Fruit fly (Drosophila melanogaster) whole organism, embryonic: Measurements from ENCODE around the gene CG12728.
A peak's percentile ranks its signal among the peaks of the same experiment; 100 is the strongest.

ENCODE experiments used
- Ada2b ChIP-seq: fragments of 200-800 bp; sonication (Bioruptor generic); IDR thresholded peaks from 2 replicates; pipeline ENCODE4 v1.3.6; 2022; ENCODE audit warnings: missing biosample characterization, missing genetic modification characterization
- CG10366 ChIP-seq: fragments of 200-800 bp; sonication (Bioruptor generic); IDR thresholded peaks from 2 replicates; pipeline ENCODE4 v1.3.6; 2022; ENCODE audit warnings: missing biosample characterization, missing genetic modification characterization
- CG11398 ChIP-seq: fragments of 200-800 bp; sonication (Bioruptor generic); optimal IDR thresholded peaks from 2 replicates; lab custom pipeline; 2016; ENCODE audit warnings: missing biosample characterization, missing genetic modification characterization
- CG14441 ChIP-seq: fragments of 200-800 bp; sonication (Bioruptor generic); IDR thresholded peaks from 2 replicates; pipeline ENCODE4 v1.3.6; 2022; ENCODE audit warnings: missing biosample characterization, missing genetic modification characterization
- CG14860 ChIP-seq: fragments of 200-800 bp; sonication (Bioruptor generic); IDR thresholded peaks from 3 replicates; pipeline ENCODE4 v1.3.6; 2022; ENCODE audit warnings: missing biosample characterization, missing genetic modification characterization; ENCODE audit not compliant: partially characterized antibody
- CG15269 ChIP-seq: fragments of 200-800 bp; sonication (Bioruptor generic); optimal IDR thresholded peaks from 2 replicates; lab custom pipeline; 2018; ENCODE audit warnings: missing biosample characterization, mild to moderate bottlenecking, missing genetic modification characterization, moderate library complexity
- CG15601 ChIP-seq: fragments of 200-800 bp; sonication (Bioruptor generic); optimal IDR thresholded peaks from 3 replicates; lab custom pipeline; 2019; ENCODE audit warnings: missing biosample characterization, mild to moderate bottlenecking, missing genetic modification characterization, moderate library complexity
- CG16813 ChIP-seq: fragments of 200-800 bp; sonication (Bioruptor generic); IDR thresholded peaks from 3 replicates; pipeline ENCODE4 v1.3.6; 2022; ENCODE audit warnings: missing biosample characterization, missing genetic modification characterization; ENCODE audit not compliant: partially characterized antibody
- CG16863 ChIP-seq: fragments of 200-800 bp; sonication (Bioruptor generic); optimal IDR thresholded peaks from 3 replicates; lab custom pipeline; 2016; ENCODE audit warnings: missing biosample characterization, missing genetic modification characterization
- CG17802 ChIP-seq: fragments of 200-800 bp; sonication (Bioruptor generic); optimal IDR thresholded peaks from 2 replicates; lab custom pipeline; 2018; ENCODE audit warnings: missing biosample characterization, mild to moderate bottlenecking, missing genetic modification characterization, moderate library complexity
- CG2199 ChIP-seq: fragments of 200-800 bp; sonication (Bioruptor generic); IDR thresholded peaks from 3 replicates; pipeline ENCODE4 v1.3.6; 2022; ENCODE audit warnings: missing biosample characterization, missing genetic modification characterization
- CG2875 ChIP-seq: fragments of 200-800 bp; sonication (Bioruptor generic); optimal IDR thresholded peaks from 2 replicates; lab custom pipeline; 2017; ENCODE audit warnings: missing biosample characterization, mild to moderate bottlenecking, missing genetic modification characterization, missing genetic modification reagents
- CG32532 ChIP-seq: fragments of 200-800 bp; sonication (Bioruptor generic); IDR thresholded peaks from 2 replicates; pipeline ENCODE4 v1.3.6; 2022; ENCODE audit warnings: missing biosample characterization, missing genetic modification characterization
- CG32772 ChIP-seq: fragments of 200-800 bp; sonication (Bioruptor generic); IDR thresholded peaks from 2 replicates; pipeline ENCODE4 v1.3.6; 2022; ENCODE audit warnings: missing biosample characterization, missing genetic modification characterization
- CG34376 ChIP-seq: fragments of 200-800 bp; sonication (Bioruptor generic); optimal IDR thresholded peaks from 2 replicates; lab custom pipeline; 2018; ENCODE audit warnings: missing biosample characterization, mild to moderate bottlenecking, missing genetic modification characterization
- CG3847 ChIP-seq: fragments of 200-800 bp; sonication (Bioruptor generic); IDR thresholded peaks from 2 replicates; pipeline ENCODE4 v1.3.6; 2022; ENCODE audit warnings: missing biosample characterization, missing genetic modification characterization
- CG4424 ChIP-seq: fragments of 200-800 bp; sonication (Bioruptor generic); optimal IDR thresholded peaks from 3 replicates; lab custom pipeline; 2016; ENCODE audit warnings: missing biosample characterization, missing genetic modification characterization
- CG5245 ChIP-seq: fragments of 200-800 bp; sonication (Bioruptor generic); optimal IDR thresholded peaks from 3 replicates; lab custom pipeline; 2016; ENCODE audit warnings: missing biosample characterization, missing genetic modification characterization
- CG6272 ChIP-seq: fragments of 200-800 bp; sonication (Bioruptor generic); IDR thresholded peaks from 2 replicates; pipeline ENCODE4 v1.3.6; 2022; ENCODE audit warnings: missing biosample characterization, missing genetic modification characterization
- CG6683 ChIP-seq: fragments of 200-800 bp; sonication (Bioruptor generic); optimal IDR thresholded peaks from 2 replicates; lab custom pipeline; 2017; ENCODE audit warnings: missing biosample characterization, mild to moderate bottlenecking, missing genetic modification characterization, missing genetic modification reagents
- CG7963 ChIP-seq: fragments of 200-800 bp; sonication (Bioruptor generic); IDR thresholded peaks from 3 replicates; pipeline ENCODE4 v1.3.6; 2022; ENCODE audit warnings: missing biosample characterization, missing genetic modification characterization; ENCODE audit not compliant: partially characterized antibody
- Deaf1 ChIP-seq: fragments of 200-800 bp; optimal IDR thresholded peaks from 3 replicates; lab custom pipeline; 2019; ENCODE audit warnings: missing biosample characterization, mild to moderate bottlenecking, missing genetic modification characterization, moderate library complexity
- Fer1 ChIP-seq: fragments of 200-800 bp; sonication (Bioruptor generic); optimal IDR thresholded peaks from 2 replicates; lab custom pipeline; 2017; ENCODE audit warnings: missing biosample characterization, mild to moderate bottlenecking, missing genetic modification characterization
- Hand ChIP-seq: fragments of 200-800 bp; sonication (Bioruptor generic); optimal IDR thresholded peaks from 2 replicates; lab custom pipeline; 2017; ENCODE audit warnings: mild to moderate bottlenecking, missing biosample characterization, missing genetic modification reagents, missing genetic modification characterization
- Hey ChIP-seq: fragments of 200-800 bp; sonication (Bioruptor generic); optimal IDR thresholded peaks from 3 replicates; lab custom pipeline; 2018; ENCODE audit warnings: missing biosample characterization, mild to moderate bottlenecking, missing genetic modification characterization
- Hr3 ChIP-seq: fragments of 200-800 bp; sonication (Bioruptor generic); optimal IDR thresholded peaks from 3 replicates; lab custom pipeline; 2016; ENCODE audit warnings: missing biosample characterization, missing genetic modification characterization
- Mes4 ChIP-seq: fragments of 200-800 bp; sonication (Bioruptor generic); optimal IDR thresholded peaks from 2 replicates; lab custom pipeline; 2016; ENCODE audit warnings: missing biosample characterization, missing genetic modification characterization
- NFAT ChIP-seq: fragments of 200-800 bp; sonication (Bioruptor generic); IDR thresholded peaks from 2 replicates; pipeline ENCODE4 v1.3.6; 2022; ENCODE audit warnings: missing biosample characterization, missing genetic modification characterization
- Opbp ChIP-seq: fragments of 200-800 bp; sonication (Bioruptor generic); IDR thresholded peaks from 3 replicates; pipeline ENCODE4 v1.3.6; 2022; ENCODE audit warnings: missing biosample characterization, missing genetic modification characterization; ENCODE audit not compliant: partially characterized antibody
- Sox100B ChIP-seq: fragments of 200-800 bp; sonication (Bioruptor generic); optimal IDR thresholded peaks from 3 replicates; lab custom pipeline; 2018; ENCODE audit warnings: missing biosample characterization, mild to moderate bottlenecking, missing genetic modification characterization
- Stat92E ChIP-seq, 3 experiments: fragments of >200 bp in 2 of 3; fragments of 200-800 bp in 1 of 3; sonication (Bioruptor generic) in 1 of 3; optimal IDR thresholded peaks; 2 replicates each; lab custom pipeline; 2017 to 2019; ENCODE audit warnings: missing biosample characterization in 3 of 3, missing genetic modification characterization in 3 of 3, mild to moderate bottlenecking in 1 of 3, moderate library complexity in 1 of 3
- Tbp ChIP-seq: fragments of >200 bp; optimal IDR thresholded peaks from 2 replicates; lab custom pipeline; 2018; ENCODE audit warnings: missing biosample characterization, missing genetic modification characterization
- amos ChIP-seq: fragments of 200-800 bp; sonication (Bioruptor generic); IDR thresholded peaks from 2 replicates; pipeline ENCODE4 v1.3.6; 2022; ENCODE audit warnings: missing biosample characterization, missing genetic modification characterization; ENCODE audit not compliant: partially characterized antibody
- br ChIP-seq: fragments of >200 bp; optimal IDR thresholded peaks from 2 replicates; lab custom pipeline; 2017
- bsh ChIP-seq, 2 experiments: fragments of 200-800 bp; sonication (Bioruptor generic); optimal IDR thresholded peaks; 2 replicates each; lab custom pipeline; 2017 to 2018; ENCODE audit warnings: mild to moderate bottlenecking in 2 of 2, missing biosample characterization in 2 of 2, missing genetic modification characterization in 2 of 2, moderate library complexity in 1 of 2
- chinmo ChIP-seq: fragments of 200-800 bp; sonication (Bioruptor generic); IDR thresholded peaks from 4 replicates; pipeline ENCODE4 v1.3.6; 2022; ENCODE audit warnings: missing biosample characterization, missing genetic modification characterization; ENCODE audit not compliant: partially characterized antibody
- dm ChIP-seq: fragments of 200-800 bp; sonication (Bioruptor generic); optimal IDR thresholded peaks from 3 replicates; lab custom pipeline; 2016; ENCODE audit warnings: missing biosample characterization, missing genetic modification characterization
- ems ChIP-seq: fragments of 200-800 bp; sonication (Bioruptor generic); optimal IDR thresholded peaks from 3 replicates; lab custom pipeline; 2016; ENCODE audit warnings: missing biosample characterization, missing genetic modification characterization
- fd64A ChIP-seq: fragments of 200-800 bp; sonication (Bioruptor generic); optimal IDR thresholded peaks from 3 replicates; lab custom pipeline; 2018; ENCODE audit warnings: missing biosample characterization, mild to moderate bottlenecking, missing genetic modification characterization
- grn ChIP-seq: fragments of 200-800 bp; sonication (Bioruptor generic); optimal IDR thresholded peaks from 3 replicates; lab custom pipeline; 2017; ENCODE audit warnings: missing biosample characterization, missing genetic modification characterization
- kni ChIP-seq: fragments of 200-800 bp; sonication (Bioruptor generic); optimal IDR thresholded peaks from 3 replicates; lab custom pipeline; 2017; ENCODE audit warnings: mild to moderate bottlenecking, missing biosample characterization, missing genetic modification reagents, missing genetic modification characterization
- lab ChIP-seq: fragments of 200-800 bp; sonication (Bioruptor generic); optimal IDR thresholded peaks from 3 replicates; lab custom pipeline; 2017; ENCODE audit warnings: missing biosample characterization, missing genetic modification characterization, mild to moderate bottlenecking, moderate library complexity, missing genetic modification reagents
- lola ChIP-seq, 3 experiments: fragments of >200 bp in 2 of 3; fragments of 200-800 bp in 1 of 3; sonication (Bioruptor generic) in 1 of 3; optimal IDR thresholded peaks; 2 replicates each; lab custom pipeline; 2017 to 2019; ENCODE audit warnings: missing biosample characterization in 3 of 3, missing genetic modification characterization in 3 of 3, mild to moderate bottlenecking in 1 of 3, moderate library complexity in 1 of 3
- mam ChIP-seq: fragments of 200-800 bp; sonication (Bioruptor generic); optimal IDR thresholded peaks from 3 replicates; lab custom pipeline; 2016; ENCODE audit warnings: missing biosample characterization, missing genetic modification characterization
- sd ChIP-seq: fragments of 200-800 bp; sonication (Bioruptor generic); optimal IDR thresholded peaks from 3 replicates; lab custom pipeline; 2018; ENCODE audit warnings: missing biosample characterization, mild to moderate bottlenecking, missing genetic modification characterization, moderate library complexity
- stc ChIP-seq: fragments of 200-800 bp; sonication (Bioruptor generic); IDR thresholded peaks from 2 replicates; pipeline ENCODE4 v1.3.6; 2022; ENCODE audit warnings: missing biosample characterization, missing genetic modification characterization
- tio ChIP-seq: fragments of 200-800 bp; sonication (Bioruptor generic); optimal IDR thresholded peaks from 2 replicates; lab custom pipeline; 2017; ENCODE audit warnings: missing biosample characterization, missing genetic modification characterization, inconsistent platforms
- twi ChIP-seq: fragments of 200-800 bp; optimal IDR thresholded peaks from 2 replicates; lab custom pipeline; 2019; ENCODE audit warnings: missing biosample characterization, mild to moderate bottlenecking, missing genetic modification characterization, moderate library complexity
- unpg ChIP-seq: fragments of 200-800 bp; sonication (Bioruptor generic); optimal IDR thresholded peaks from 3 replicates; lab custom pipeline; 2018; ENCODE audit warnings: missing biosample characterization, mild to moderate bottlenecking, missing genetic modification characterization, moderate library complexity
- vvl ChIP-seq: fragments of 200-800 bp; sonication (Bioruptor generic); IDR thresholded peaks from 2 replicates; pipeline ENCODE4 v1.3.6; 2022; ENCODE audit warnings: missing biosample characterization, missing genetic modification characterization
- yki ChIP-seq: fragments of >200 bp; optimal IDR thresholded peaks from 3 replicates; lab custom pipeline; 2018

Gene CG12728

DNA sequence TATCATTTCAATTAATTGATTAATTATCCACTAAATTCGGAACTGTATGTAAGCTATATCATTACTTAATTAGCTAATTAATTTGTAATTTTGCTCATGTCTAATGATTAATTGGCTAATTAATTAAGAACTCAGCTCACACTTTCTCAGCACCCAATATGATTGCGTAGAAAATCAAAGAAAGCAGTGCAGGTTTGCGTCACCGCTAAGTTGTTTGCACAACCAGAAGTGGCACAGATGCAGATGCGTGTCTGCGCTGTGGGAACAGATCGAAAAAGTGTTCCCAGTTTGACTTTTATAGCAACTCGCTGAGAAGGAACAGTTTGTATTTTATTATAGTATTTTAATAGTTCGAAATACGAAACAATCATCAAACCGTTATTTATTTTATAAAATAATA, 49.7 kb downstream of the CG12728 start (continued):
- TF ChIP-seq Hr3 (GFP tag; lab: Kevin White, UChicago) (no peak), lola (GFP tag; optimal IDR thresholded peaks at IDR 0.05; lab: Kevin White, UChicago) (no peak), CG11398 (GFP tag; lab: Kevin White, UChicago) (no peak), tio (GFP tag; lab: Kevin White, UChicago) (no peak), twi (no peak), Ada2b (no peak), CG6683 (no peak), CG14441 (GFP tag; lab: Robert Waterston, UW) (no peak), bsh (GFP tag; optimal IDR thresholded peaks at IDR 0.05; lab: Kevin White, UChicago) (peak in 1 of 2 experiments; percentile 7), CG2875 (GFP tag; lab: Kevin White, UChicago) (no peak), CG15601 (peak; percentile 40), lab (no peak), CG7963 (GFP tag; lab: Robert Waterston, UW) (no peak), Fer1 (GFP tag; lab: Kevin White, UChicago) (no peak), CG32532 (GFP tag; lab: Robert Waterston, UW) (no peak), CG34376 (no peak), unpg (GFP tag; lab: Kevin White, UChicago) (no peak), Tbp (no peak), CG32772 (GFP tag; lab: Robert Waterston, UW) (no peak), amos (GFP tag; lab: Robert Waterston, UW) (peak; percentile 22; the same call in 1 of the 2 replicates), Sox100B (GFP tag; lab: Kevin White, UChicago) (no peak), Mes4 (GFP tag; lab: Kevin White, UChicago) (no peak), stc (GFP tag; lab: Robert Waterston, UW) (no peak), vvl (GFP tag; lab: Robert Waterston, UW) (peak; percentile 34; the same call in 1 of the 2 replicates), NFAT (no peak), Hand (no peak), CG4424 (GFP tag; lab: Kevin White, UChicago) (no peak), dm (GFP tag; lab: Kevin White, UChicago) (no peak), br (no peak), CG5245 (GFP tag; lab: Kevin White, UChicago) (no peak), yki (lab: Kevin White, UChicago) (peak; percentile 18), CG17802 (tag; lab: Kevin White, UChicago) (no peak), kni (GFP tag; lab: Kevin White, UChicago) (no peak), Opbp (peak; percentile 32; the same call in 1 of the 3 replicates), sd (tag; lab: Kevin White, UChicago) (no peak), CG3847 (GFP tag; lab: Robert Waterston, UW) (no peak), CG16813 (no peak)
- TF ChIP-seq, all 482 proteins: peak for 50

DNA sequence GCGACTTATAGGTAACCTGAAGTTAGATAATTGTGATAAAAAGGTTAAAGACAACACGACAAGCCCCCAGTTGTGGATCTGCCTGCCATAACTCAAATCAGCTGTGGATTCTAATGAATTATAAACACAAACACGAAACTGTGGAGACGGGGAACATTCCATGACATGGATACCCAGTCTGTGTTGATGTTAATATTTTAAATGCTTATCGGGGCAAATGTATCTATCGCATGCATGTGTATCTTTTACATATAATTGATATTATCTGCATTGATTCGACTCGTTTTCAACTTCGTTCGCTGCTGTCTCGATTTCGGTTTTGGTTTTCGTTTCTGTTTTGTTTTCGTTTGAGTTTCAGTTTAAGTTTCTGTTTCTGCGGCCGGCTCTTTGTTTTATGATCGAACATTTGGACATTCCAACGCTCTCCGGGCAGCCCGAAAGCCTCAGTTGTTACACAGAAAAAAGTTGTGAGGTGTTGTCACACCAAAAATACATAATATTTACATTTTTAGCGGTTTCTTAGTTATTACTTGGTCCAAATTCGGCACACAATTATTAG, 50.4 kb downstream of the CG12728 start:
- no peak for TF ChIP-seq Hey (tag; lab: Kevin White, UChicago)
- TF ChIP-seq CG10366, result no peak
- peak; percentile 94 for TF ChIP-seq grn (GFP tag; lab: Kevin White, UChicago)
- peak; percentile 19 for TF ChIP-seq Deaf1
- TF ChIP-seq CG16863 (GFP tag; lab: Kevin White, UChicago), result no peak
- TF ChIP-seq CG6272, result no peak
- 0 out of 3 replicates have a peak, but pooled peaks have one; percentile 60 for TF ChIP-seq CG2199 (GFP tag; lab: Robert Waterston, UW)
- TF ChIP-seq fd64A (GFP tag; lab: Kevin White, UChicago), result no peak
- TF ChIP-seq mam, result no peak
- peak; percentile 10 for TF ChIP-seq CG15269 (tag; lab: Kevin White, UChicago)
- 0 out of 4 replicates have a peak, but pooled peaks have one; percentile 9 for TF ChIP-seq chinmo (GFP tag; lab: Robert Waterston, UW)
- no peak for TF ChIP-seq CG14860 (GFP tag; lab: Robert Waterston, UW)
- TF ChIP-seq ems (GFP tag; lab: Kevin White, UChicago), result no peak
- TF ChIP-seq Stat92E (GFP tag; optimal IDR thresholded peaks at IDR 0.05; lab: Kevin White, UChicago), result peak in 1 of 3 experiments; percentile 81
- TF ChIP-seq kni (GFP tag; lab: Kevin White, UChicago), result peak; percentile 76
- TF ChIP-seq vvl (GFP tag; lab: Robert Waterston, UW), result peak; percentile 38; the same call in 1 of the 2 replicates
